Fruit fly (Drosophila melanogaster) whole organism, pupa: ENCODE measurements around the gene Tm1.

Experiments used
- CG8159 ChIP-seq: fragments of 200-800 bp; sonication (Bioruptor generic); optimal IDR thresholded peaks from 3 replicates; lab custom pipeline; 2018; ENCODE audit warnings: missing biosample characterization, mild to moderate bottlenecking, missing genetic modification characterization, moderate library complexity
- Pif1B ChIP-seq: fragments of 200-800 bp; sonication (Bioruptor generic); optimal IDR thresholded peaks from 3 replicates; lab custom pipeline; 2016; ENCODE audit warnings: missing biosample characterization, missing genetic modification characterization

DNA sequence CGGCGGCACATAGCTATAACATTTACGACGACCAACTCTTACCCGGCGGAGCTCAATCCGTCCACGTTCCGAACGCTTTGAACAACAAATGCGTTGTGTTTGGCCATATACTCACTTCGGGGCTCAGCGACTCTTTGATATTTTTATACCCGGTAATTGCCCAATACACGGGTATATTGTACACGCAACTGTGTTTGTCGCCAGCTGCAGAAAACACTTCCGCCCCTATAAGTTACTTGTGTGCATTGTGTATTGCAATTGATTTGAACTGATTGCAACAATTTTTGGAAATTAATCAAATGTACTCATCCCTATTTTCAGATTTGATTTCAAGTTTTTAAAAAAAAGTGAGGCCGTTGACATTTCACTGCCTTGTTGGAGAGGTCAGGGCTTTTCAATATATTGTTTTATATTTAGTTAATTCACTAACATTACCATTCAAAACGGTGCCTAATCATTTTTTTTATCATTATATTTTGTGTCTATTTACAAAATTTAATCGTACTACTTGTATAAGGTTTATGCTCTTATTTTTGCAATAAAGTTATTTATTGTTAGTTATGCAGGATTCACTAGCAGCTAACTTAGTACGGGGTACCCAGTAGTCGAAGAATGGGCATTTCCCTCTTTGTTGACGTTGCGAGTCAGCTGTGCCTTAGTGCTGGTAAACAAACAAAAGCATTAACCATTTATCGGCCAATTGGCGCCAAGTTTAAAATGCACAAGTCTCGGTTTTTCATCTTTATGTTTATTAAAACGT is 65.1 kb downstream of the Tm1 start, which contains the start of gene Nagk:
- TF ChIP-seq CG8159 (no peak), Pif1B (no peak)
